Fruit fly (Drosophila melanogaster): Measurements from ENCODE around the gene Noc1.

The Noc1 gene

DNA sequence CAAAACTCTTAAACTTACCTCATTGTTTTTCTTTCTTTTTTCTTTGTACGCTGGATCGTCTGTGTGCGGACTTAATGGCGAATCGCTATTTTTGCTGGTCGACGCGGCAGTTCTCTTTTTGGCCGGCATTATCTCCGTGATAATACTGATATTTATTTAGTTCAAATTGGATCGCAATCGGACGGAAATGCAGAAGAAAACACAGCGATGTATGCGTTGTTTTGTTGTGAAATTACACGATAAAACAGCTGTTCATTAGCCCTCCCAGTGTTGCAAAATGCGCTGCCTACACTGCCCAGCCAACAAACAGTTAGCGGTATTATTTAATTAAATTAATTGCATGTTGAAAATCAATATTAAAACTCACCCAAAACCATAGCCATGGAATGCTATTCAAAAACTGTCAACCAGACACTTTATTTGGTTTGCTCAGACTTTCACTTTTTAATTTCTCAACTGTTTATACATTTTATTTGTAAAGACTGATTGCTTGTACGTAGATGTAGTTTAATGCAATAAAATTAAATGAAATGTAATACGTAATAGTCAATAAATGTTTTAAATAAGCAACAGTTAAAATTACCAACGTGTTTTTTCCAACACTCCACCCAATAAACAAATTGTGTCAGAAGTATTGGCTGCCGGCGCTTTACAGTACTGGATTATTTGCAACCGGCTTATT lies 23.6 kb downstream of the Noc1 start, which contains the start of the genes Irbp18 and APP-BP1 (continued):
- TF ChIP-seq tgo (GFP tag; IDR thresholded peaks at IDR 0.05) (peak; percentile 85), Sry-β (GFP tag; optimal IDR thresholded peaks at IDR 0.05) (peak; percentile 37), Dip2 (GFP tag; IDR thresholded peaks at IDR 0.05) (no peak), Hmr (GFP tag; optimal IDR thresholded peaks at IDR 0.05) (peak; percentile 96), CG9727 (GFP tag; optimal IDR thresholded peaks at IDR 0.05) (peak; percentile 96), zfh2 (GFP tag; optimal IDR thresholded peaks at IDR 0.05) (peak; percentile 96), CG11093 (GFP tag; IDR thresholded peaks at IDR 0.05) (peak; percentile 71; the same call in 1 of the 3 replicates), Poxn (GFP tag; IDR thresholded peaks at IDR 0.05) (peak; percentile 50), oc (tag; optimal IDR thresholded peaks at IDR 0.05) (peak; percentile 76), pan (optimal IDR thresholded peaks at IDR 0.05) (no peak), pan (GFP tag; optimal IDR thresholded peaks at IDR 0.05 in 1 of 2, IDR thresholded peaks at IDR 0.05 in 1 of 2) (peak in 1 of 2 experiments; percentile 92), CG12071 (GFP tag; optimal IDR thresholded peaks at IDR 0.05) (peak; percentile 83), CG17186 (GFP tag; optimal IDR thresholded peaks at IDR 0.05) (peak; percentile 87), CG9609 (GFP tag; optimal IDR thresholded peaks at IDR 0.05) (peak; percentile 94), stwl (tag; optimal IDR thresholded peaks at IDR 0.05) (peak; percentile 68), Dfd (GFP tag; optimal IDR thresholded peaks at IDR 0.05) (no peak), Awh (GFP tag; IDR thresholded peaks at IDR 0.05) (peak; percentile 73; the same call in 1 of the 2 replicates), ac (GFP tag; optimal IDR thresholded peaks at IDR 0.05) (peak; percentile 67), Max (GFP tag; optimal IDR thresholded peaks at IDR 0.05) (peak; percentile 97), CG7786 (GFP tag; optimal IDR thresholded peaks at IDR 0.05) (peak; percentile 94), tin (GFP tag; optimal IDR thresholded peaks at IDR 0.05) (peak; percentile 94), Jarid2 (GFP tag; optimal IDR thresholded peaks at IDR 0.05) (peak; percentile 76), CG17385 (GFP tag; optimal IDR thresholded peaks at IDR 0.05) (peak; percentile 91), CG17328 (GFP tag; IDR thresholded peaks at IDR 0.05) (peak; percentile 81), dimm (GFP tag; IDR thresholded peaks at IDR 0.05) (peak; percentile 59; the same call in 1 of the 2 replicates), CG31388 (GFP tag; optimal IDR thresholded peaks at IDR 0.05) (peak; percentile 82), bigmax (GFP tag; optimal IDR thresholded peaks at IDR 0.05) (no peak), Ada2b (GFP tag; IDR thresholded peaks at IDR 0.05) (peak; percentile 87), CG13424 (tag; optimal IDR thresholded peaks at IDR 0.05) (peak; percentile 90), pho (GFP tag; optimal IDR thresholded peaks at IDR 0.05) (peak; percentile 96), CG9932 (GFP tag; IDR thresholded peaks at IDR 0.05) (peak; percentile 89), CG11085 (GFP tag; IDR thresholded peaks at IDR 0.05) (peak; percentile 68; the same call in 1 of the 2 replicates), aop (GFP tag; IDR thresholded peaks at IDR 0.05) (peak; percentile 53; the same call in 1 of the 2 replicates), TFAM (GFP tag; optimal IDR thresholded peaks at IDR 0.05) (peak; percentile 62), CG8359 (GFP tag; optimal IDR thresholded peaks at IDR 0.05; ENCODE audit: borderline replicate concordance) (peak; percentile 74), CG2678 (tag; optimal IDR thresholded peaks at IDR 0.05) (peak; percentile 95), toy (GFP tag; IDR thresholded peaks at IDR 0.05) (peak; percentile 54; the same call in 1 of the 2 replicates), CG18619 (GFP tag; optimal IDR thresholded peaks at IDR 0.05) (peak; percentile 95), usp (GFP tag; optimal IDR thresholded peaks at IDR 0.05) (no peak), CG8089 (GFP tag; optimal IDR thresholded peaks at IDR 0.05) (peak; percentile 92), CG14710 (tag; optimal IDR thresholded peaks at IDR 0.05) (peak; percentile 94), kni (GFP tag; optimal IDR thresholded peaks at IDR 0.05) (peak; percentile 78), Ets97D (GFP tag; optimal IDR thresholded peaks at IDR 0.05) (peak; percentile 91), CG8944 (GFP tag; optimal IDR thresholded peaks at IDR 0.05) (peak; percentile 89), CG34422 (GFP tag; IDR thresholded peaks at IDR 0.05) (peak; percentile 87), HmgZ (tag; optimal IDR thresholded peaks at IDR 0.05) (peak; percentile 96), Sox102F (GFP tag; optimal IDR thresholded peaks at IDR 0.05) (peak; percentile 93), CG14667 (GFP tag; IDR thresholded peaks at IDR 0.05) (peak; percentile 66), CG10366 (GFP tag; IDR thresholded peaks at IDR 0.05) (peak; percentile 84), CG10274 (GFP tag; optimal IDR thresholded peaks at IDR 0.05) (peak; percentile 78)
